Fruit fly (Drosophila melanogaster): ENCODE results near the gene mtgo.

Gene mtgo

dm6 chr2L:16620384-16620908 is 75.6 kb downstream of the mtgo start (continued):
- TF ChIP-seq CG9876 (GFP tag; optimal IDR thresholded peaks at IDR 0.05) (no peak), CG11695 (GFP tag; IDR thresholded peaks at IDR 0.05) (peak; percentile 55; the same call in 1 of the 3 replicates), prd (optimal IDR thresholded peaks at IDR 0.05) (no peak), prd (GFP tag; IDR thresholded peaks at IDR 0.05) (peak; percentile 85), CG14667 (GFP tag; IDR thresholded peaks at IDR 0.05) (peak; percentile 54; the same call in 1 of the 2 replicates), klu (GFP tag; IDR thresholded peaks at IDR 0.05) (peak; percentile 49; the same call in 1 of the 2 replicates), CG8388 (GFP tag; optimal IDR thresholded peaks at IDR 0.05) (peak; percentile 90), gsb-n (tag; optimal IDR thresholded peaks at IDR 0.05) (peak; percentile 75), CG3995 (GFP tag; optimal IDR thresholded peaks at IDR 0.05) (peak; percentile 7), run (tag; optimal IDR thresholded peaks at IDR 0.05) (peak; percentile 63), org-1 (GFP tag; optimal IDR thresholded peaks at IDR 0.05) (peak; percentile 22), bigmax (GFP tag; optimal IDR thresholded peaks at IDR 0.05) (no peak), lilli (GFP tag; optimal IDR thresholded peaks at IDR 0.05) (peak; percentile 56), CG6791 (GFP tag; IDR thresholded peaks at IDR 0.05; ENCODE audit: partially characterized antibody) (no peak), CG1233 (GFP tag; optimal IDR thresholded peaks at IDR 0.05) (peak; percentile 77), CG1602 (GFP tag; optimal IDR thresholded peaks at IDR 0.05) (peak; percentile 58), Blimp-1 (GFP tag; optimal IDR thresholded peaks at IDR 0.05) (peak; percentile 92), zf30C (GFP tag; optimal IDR thresholded peaks at IDR 0.05) (peak; percentile 60), CG4282 (GFP tag; optimal IDR thresholded peaks at IDR 0.05) (no peak), inv (GFP tag; IDR thresholded peaks at IDR 0.05; ENCODE audit: partially characterized antibody) (no peak), luna (GFP tag; optimal IDR thresholded peaks at IDR 0.05) (no peak), vnd (GFP tag; IDR thresholded peaks at IDR 0.05; ENCODE audit: partially characterized antibody) (no peak), CG17328 (GFP tag; IDR thresholded peaks at IDR 0.05) (peak; percentile 59), ara (GFP tag; IDR thresholded peaks at IDR 0.05) (peak; percentile 69), dmrt99B (tag; optimal IDR thresholded peaks at IDR 0.05) (peak; percentile 92), Ada2b (GFP tag; IDR thresholded peaks at IDR 0.05) (peak; percentile 41), Oaz (GFP tag; IDR thresholded peaks at IDR 0.05) (no peak), pita (GFP tag; optimal IDR thresholded peaks at IDR 0.05) (no peak), CG12769 (tag; optimal IDR thresholded peaks at IDR 0.05) (peak; percentile 50), unpg (GFP tag; optimal IDR thresholded peaks at IDR 0.05) (peak; percentile 41), maf-S (GFP tag; optimal IDR thresholded peaks at IDR 0.05) (peak; percentile 14), CG18476 (GFP tag; optimal IDR thresholded peaks at IDR 0.05) (peak; percentile 67), CG17912 (GFP tag; optimal IDR thresholded peaks at IDR 0.05) (no peak), pho (GFP tag; optimal IDR thresholded peaks at IDR 0.05) (peak; percentile 12), ATbp (GFP tag; optimal IDR thresholded peaks at IDR 0.05) (peak; percentile 56), YL-1 (GFP tag; optimal IDR thresholded peaks at IDR 0.05) (peak; percentile 20), CG42726 (GFP tag; IDR thresholded peaks at IDR 0.05; ENCODE audit: partially characterized antibody) (no peak), Oli (tag; optimal IDR thresholded peaks at IDR 0.05) (peak; percentile 66), CG32767 (GFP tag; IDR thresholded peaks at IDR 0.05) (peak; percentile 62; the same call in 1 of the 2 replicates), CG10147 (GFP tag; optimal IDR thresholded peaks at IDR 0.05) (peak; percentile 59), HLH3B (GFP tag; IDR thresholded peaks at IDR 0.05) (peak; percentile 78), zfh1 (GFP tag; IDR thresholded peaks at IDR 0.05) (peak; percentile 81), CG2199 (GFP tag; IDR thresholded peaks at IDR 0.05) (0 out of 3 replicates have a peak, but pooled peaks have one; percentile 29), phol (tag; optimal IDR thresholded peaks at IDR 0.05) (peak; percentile 92), PHDP (tag; optimal IDR thresholded peaks at IDR 0.05) (peak; percentile 46), CG31224 (GFP tag; IDR thresholded peaks at IDR 0.05) (no peak), al (GFP tag; IDR thresholded peaks at IDR 0.05) (no peak), CG4360 (GFP tag; IDR thresholded peaks at IDR 0.05) (no peak; the same call in 1 of the 2 replicates), CG7271 (tag; optimal IDR thresholded peaks at IDR 0.05) (peak; percentile 37), Fer2 (tag; optimal IDR thresholded peaks at IDR 0.05) (peak; percentile 1)

Measured in whole organism, embryonic.